Fruit fly (Drosophila melanogaster): Measurements from ENCODE around the gene abd-A.

dm6 chr3R:16827604-16828003, 2.2 kb downstream of the abd-A start:
- TF ChIP-seq pum (GFP tag; optimal IDR thresholded peaks at IDR 0.05) (no peak), CG12299 (tag; optimal IDR thresholded peaks at IDR 0.05) (no peak), Mrtf (GFP tag; IDR thresholded peaks at IDR 0.05) (no peak), Dfd (GFP tag; optimal IDR thresholded peaks at IDR 0.05) (no peak), CG13296 (GFP tag; optimal IDR thresholded peaks at IDR 0.05) (no peak), Elba2 (GFP tag; optimal IDR thresholded peaks at IDR 0.05) (no peak), fd102C (GFP tag; optimal IDR thresholded peaks at IDR 0.05) (no peak), H2.0 (GFP tag; IDR thresholded peaks at IDR 0.05) (no peak), CG7928 (GFP tag; optimal IDR thresholded peaks at IDR 0.05) (no peak)
